Fruit fly (Drosophila melanogaster): ENCODE results near the gene CG6678.

The CG6678 gene

DNA sequence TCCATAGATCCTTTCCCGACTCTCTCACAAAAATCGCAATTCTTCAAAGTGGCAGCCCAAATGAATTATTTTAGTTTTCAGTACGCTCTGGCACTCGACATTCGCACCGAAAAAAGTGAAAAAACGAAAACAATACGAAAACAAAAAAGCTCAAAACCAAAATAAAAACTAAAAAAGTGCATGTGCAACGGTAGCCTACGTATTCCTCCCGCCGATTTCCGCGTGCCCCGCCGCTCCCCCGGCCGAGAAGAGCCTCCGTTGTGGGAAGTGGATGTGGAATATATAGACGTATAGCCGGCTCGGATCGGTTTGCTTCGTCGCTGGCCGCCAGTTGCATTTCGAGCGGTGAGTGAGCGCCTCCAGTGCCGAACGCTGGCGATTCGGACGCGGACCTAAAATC is 61.3 kb downstream of the CG6678 start (continued):
- TF ChIP-seq CG8765 (GFP tag; IDR thresholded peaks at IDR 0.05) (no peak), CG3838 (GFP tag; optimal IDR thresholded peaks at IDR 0.05) (no peak)

DNA sequence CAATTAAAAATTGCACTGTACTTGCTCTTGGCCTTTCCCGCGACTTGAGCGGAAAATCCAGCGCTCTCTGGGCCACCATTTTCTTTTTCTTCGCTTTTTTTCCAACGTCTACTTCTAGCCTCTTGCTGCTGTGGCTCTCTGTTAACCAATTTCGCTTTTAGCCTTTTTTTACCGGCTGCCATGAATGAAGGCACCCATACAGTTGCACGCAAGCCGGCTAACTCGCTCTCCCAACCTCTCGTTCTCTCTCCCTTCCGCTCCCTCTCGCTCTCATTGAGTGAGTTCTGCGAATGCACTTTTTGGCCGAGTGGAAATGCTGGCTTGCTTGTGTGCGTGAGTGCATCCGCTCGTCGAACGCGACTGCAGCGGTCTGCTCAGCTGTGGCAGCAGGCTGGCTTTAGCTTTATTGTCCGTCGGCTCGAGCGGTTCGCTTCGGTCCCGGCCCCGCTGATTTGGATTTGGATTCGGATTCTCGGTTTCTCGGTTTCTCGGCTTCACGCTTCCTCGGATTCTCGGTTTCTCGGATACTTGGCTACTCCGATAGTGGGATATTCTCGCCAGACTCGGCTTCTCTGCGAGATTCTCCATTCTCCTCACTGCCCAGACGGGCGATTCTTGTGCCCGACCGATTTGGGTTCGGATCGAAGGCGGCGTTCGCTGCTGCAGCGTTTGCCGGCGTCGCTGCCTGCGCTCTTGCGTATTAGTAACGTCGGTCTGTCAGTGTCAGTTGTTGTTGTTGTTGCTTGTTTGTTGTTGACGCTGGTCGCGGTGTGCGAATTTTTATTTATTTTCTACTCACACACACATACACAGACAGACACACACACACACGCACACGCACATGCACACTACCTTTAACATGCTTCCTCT is 62.1 kb downstream of the CG6678 start, which contains the start of gene Eip93F:
Eip93F (plus strand) TSS at position 424 of the 870 bp plus-strand sequence.
- TF ChIP-seq nom (GFP tag; optimal IDR thresholded peaks at IDR 0.05): peak; percentile 47
- TF ChIP-seq z (GFP tag; IDR thresholded peaks at IDR 0.05): peak; percentile 93
- peak in 1 of 2 experiments; percentile 56 for TF ChIP-seq Trl (optimal IDR thresholded peaks at IDR 0.05)
- no peak for TF ChIP-seq Trl (GFP tag; optimal IDR thresholded peaks at IDR 0.05)
- no peak for TF ChIP-seq kni (GFP tag; optimal IDR thresholded peaks at IDR 0.05)
- TF ChIP-seq bsh (GFP tag; optimal IDR thresholded peaks at IDR 0.05): peak in 1 of 2 experiments; percentile 80
- 0 out of 3 replicates have a peak, but pooled peaks have one; percentile 25 for TF ChIP-seq CG34422 (GFP tag; IDR thresholded peaks at IDR 0.05)
- peak; percentile 65 for TF ChIP-seq Drgx (GFP tag; IDR thresholded peaks at IDR 0.05)
- TF ChIP-seq CG17829 (tag; optimal IDR thresholded peaks at IDR 0.05): no peak
- no peak for TF ChIP-seq mld (GFP tag; IDR thresholded peaks at IDR 0.05; ENCODE audit: partially characterized antibody)

DNA sequence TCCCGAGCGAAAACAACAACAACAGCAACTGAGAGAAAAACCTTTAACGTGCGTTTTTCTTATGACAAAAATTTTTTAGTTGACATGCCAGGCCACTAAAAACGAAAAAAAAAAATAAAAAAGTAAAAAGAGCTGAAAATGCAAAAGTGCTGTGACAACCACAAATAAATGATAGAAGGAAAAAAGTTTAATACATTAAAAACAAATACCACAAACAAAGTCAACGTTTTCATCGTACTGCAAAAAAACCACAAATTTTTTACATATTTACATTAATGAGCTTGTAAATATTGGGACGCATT is 62.7 kb downstream of the CG6678 start:
- TF ChIP-seq CG9437 (GFP tag; optimal IDR thresholded peaks at IDR 0.05) (no peak), shn (GFP tag; optimal IDR thresholded peaks at IDR 0.05) (no peak), toy (GFP tag; IDR thresholded peaks at IDR 0.05) (no peak), CG10543 (GFP tag; optimal IDR thresholded peaks at IDR 0.05) (no peak), Neu2 (GFP tag; optimal IDR thresholded peaks at IDR 0.05; ENCODE audit: borderline replicate concordance) (no peak)

DNA sequence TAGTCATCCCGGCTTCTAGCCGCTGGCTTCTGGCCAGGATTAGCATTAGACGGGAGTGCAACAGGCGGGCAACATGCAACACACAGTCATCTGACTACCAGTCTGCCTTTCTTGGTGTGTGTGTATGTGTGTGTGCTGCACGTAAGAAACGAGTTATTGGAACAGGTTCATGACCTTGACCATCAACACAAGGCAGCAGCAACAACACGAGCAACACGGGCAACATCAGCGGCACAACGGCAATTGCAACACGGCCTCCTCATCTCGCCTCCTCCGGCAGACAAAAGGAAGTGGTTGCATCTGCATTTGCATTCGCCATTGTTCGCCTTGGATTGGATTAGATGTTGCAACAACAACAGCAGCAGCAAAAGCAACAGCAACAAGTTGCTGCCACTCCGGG is 64.6 kb downstream of the CG6678 start:
- peak; percentile 16; the same call in 1 of the 2 replicates for TF ChIP-seq CG14441 (GFP tag; IDR thresholded peaks at IDR 0.05)
- TF ChIP-seq CG12071 (GFP tag; optimal IDR thresholded peaks at IDR 0.05): no peak
- TF ChIP-seq otp (GFP tag; IDR thresholded peaks at IDR 0.05): no peak
- no peak for TF ChIP-seq CG10209 (GFP tag; optimal IDR thresholded peaks at IDR 0.05)

DNA sequence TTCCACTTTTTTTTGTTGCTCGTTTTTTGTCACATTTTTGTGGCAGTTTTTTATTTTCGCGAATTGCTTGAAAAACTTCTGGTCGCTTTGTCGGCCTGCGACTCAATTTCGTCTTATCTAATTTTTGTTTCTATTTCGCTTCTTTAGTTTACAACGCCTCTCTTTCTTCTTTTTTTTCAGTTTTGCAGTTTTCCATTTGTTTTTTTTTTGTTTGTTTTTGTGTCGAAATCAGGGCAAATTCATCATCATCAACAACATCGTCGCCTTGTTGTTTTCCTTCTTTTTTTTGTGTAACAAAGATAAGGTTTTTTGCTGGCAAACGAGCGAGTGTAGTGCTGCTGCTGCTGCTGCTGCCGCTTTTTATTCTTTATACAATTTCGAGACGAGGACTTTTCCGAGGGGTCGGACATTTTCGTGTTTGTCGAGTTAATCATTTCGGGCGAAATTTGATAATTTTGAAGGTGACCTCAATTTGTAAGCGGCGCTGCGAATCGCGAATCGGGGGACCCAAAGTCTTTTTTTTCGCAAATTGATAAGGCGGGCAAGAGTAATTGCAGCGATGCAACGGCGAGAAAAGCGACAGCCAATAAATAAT is 67.3 kb downstream of the CG6678 start:
- TF ChIP-seq MESR4 (GFP tag; optimal IDR thresholded peaks at IDR 0.05) (no peak), psq (GFP tag; optimal IDR thresholded peaks at IDR 0.05) (no peak), CG34422 (GFP tag; IDR thresholded peaks at IDR 0.05) (no peak)

DNA sequence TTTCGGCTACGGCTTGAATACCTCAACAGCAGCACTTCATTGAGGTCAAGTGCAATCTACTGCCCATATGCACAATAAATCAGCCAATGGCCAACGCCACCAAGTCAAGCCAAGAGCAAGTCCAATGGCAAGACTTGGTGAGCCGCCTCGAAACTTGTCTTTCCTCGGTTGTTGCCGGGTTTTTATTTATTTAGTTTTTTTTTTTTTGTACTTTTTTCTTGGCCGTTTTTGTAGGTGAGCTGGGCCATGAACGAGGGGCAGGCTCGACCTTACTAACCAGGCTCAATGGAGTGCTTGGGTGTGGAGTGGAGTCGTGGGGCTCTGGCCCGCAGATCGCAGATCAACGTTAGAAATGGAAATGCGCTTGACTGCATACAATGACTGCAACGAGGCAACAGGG is 69.5 kb downstream of the CG6678 start:
- TF ChIP-seq Drgx (GFP tag; IDR thresholded peaks at IDR 0.05) (0 out of 2 replicates have a peak, but pooled peaks have one; percentile 14), esg (GFP tag; conservative IDR thresholded peaks at IDR 0.05) (no peak), fru (optimal IDR thresholded peaks at IDR 0.05) (no peak), bsh (GFP tag; optimal IDR thresholded peaks at IDR 0.05) (peak in 1 of 2 experiments; percentile 14)
